Worm (Caenorhabditis elegans): ENCODE measurements around the gene wht-2.

The wht-2 gene

DNA sequence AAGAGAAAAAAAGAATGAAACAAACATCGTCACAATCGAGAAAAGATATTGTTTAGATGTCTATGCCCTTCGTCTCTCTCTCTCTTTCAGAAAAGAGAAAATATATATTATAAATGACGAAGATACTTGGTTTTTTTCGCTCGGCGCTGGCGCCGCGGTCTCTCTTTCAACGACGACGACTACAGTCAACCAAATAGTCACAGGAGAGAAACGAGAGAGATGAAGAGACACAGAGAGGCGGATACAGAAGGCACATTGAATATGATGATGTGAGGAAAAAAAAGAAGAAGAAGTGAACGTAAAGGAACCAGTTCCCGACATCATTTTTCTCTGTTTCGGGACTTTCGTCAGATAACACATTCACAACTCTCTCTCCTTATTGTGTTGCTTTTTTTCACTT, 21.2 kb downstream of the wht-2 start:
- TF ChIP-seq lin-40 (tag; optimal IDR thresholded peaks at IDR 0.05) (peak; percentile 61), Y67H2A.10 (GFP tag; conservative IDR thresholded peaks at IDR 0.05) (no peak), tbp1 (GFP tag; optimal IDR thresholded peaks at IDR 0.05) (no peak), ztf-26 (tag; optimal IDR thresholded peaks at IDR 0.05) (peak; percentile 79), somi-1 (GFP tag; optimal IDR thresholded peaks at IDR 0.05) (peak; percentile 87), F49E8.2 (tag; optimal IDR thresholded peaks at IDR 0.05; ENCODE audit: insufficient read depth) (no peak), die-1 (tag; optimal IDR thresholded peaks at IDR 0.05) (peak; percentile 36), cebp-1 (GFP tag; IDR thresholded peaks at IDR 0.05) (no peak), cebp-1 (tag; optimal IDR thresholded peaks at IDR 0.05) (peak; percentile 25), ZK185.1 (tag; optimal IDR thresholded peaks at IDR 0.05; ENCODE audit: poor library complexity, severe bottlenecking) (peak; percentile 25)

DNA sequence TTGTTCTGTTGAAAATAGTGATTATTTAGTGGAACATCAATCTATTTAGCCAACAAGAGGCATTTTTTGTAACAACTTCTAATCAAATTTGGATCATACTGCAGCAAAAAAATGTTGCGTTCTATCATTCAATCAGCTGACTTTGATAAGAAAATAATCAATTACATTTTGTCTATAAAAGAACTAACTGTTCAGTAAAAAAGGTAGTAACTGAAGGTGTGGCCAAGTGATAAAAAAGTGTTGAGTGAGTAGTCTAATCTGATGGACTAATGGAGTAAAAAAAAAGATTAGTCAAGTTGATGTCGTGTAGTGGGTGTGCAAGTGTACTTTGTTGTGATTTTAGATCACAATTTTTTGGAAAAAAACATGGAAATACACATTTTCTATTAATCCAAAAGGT, 22.1 kb downstream of the wht-2 start:
- TF ChIP-seq egl-18 (GFP tag; IDR thresholded peaks at IDR 0.05) (no peak), cebp-1 (GFP tag; IDR thresholded peaks at IDR 0.05) (no peak), cebp-1 (tag; optimal IDR thresholded peaks at IDR 0.05) (no peak), rcor-1 (GFP tag; IDR thresholded peaks at IDR 0.05) (no peak), ztf-22 (GFP tag; optimal IDR thresholded peaks at IDR 0.05) (no peak), cebp-2 (GFP tag; IDR thresholded peaks at IDR 0.05) (no peak), ztf-25 (GFP tag; IDR thresholded peaks at IDR 0.05) (no peak), ceh-58 (GFP tag; IDR thresholded peaks at IDR 0.05) (no peak), ceh-27 (GFP tag; optimal IDR thresholded peaks at IDR 0.05) (no peak), let-526 (GFP tag; IDR thresholded peaks at IDR 0.05) (no peak), ZK185.1 (tag; optimal IDR thresholded peaks at IDR 0.05; ENCODE audit: poor library complexity, severe bottlenecking) (no peak), F52B5.7 (tag; optimal IDR thresholded peaks at IDR 0.05) (no peak), F49E8.2 (tag; optimal IDR thresholded peaks at IDR 0.05; ENCODE audit: insufficient read depth) (no peak), F22D6.2 (tag; optimal IDR thresholded peaks at IDR 0.05) (no peak), tlf-1 (GFP tag; optimal IDR thresholded peaks at IDR 0.05) (no peak), ztf-28 (GFP tag; IDR thresholded peaks at IDR 0.05) (no peak), F55B11.4 (tag; optimal IDR thresholded peaks at IDR 0.05; ENCODE audit: borderline replicate concordance, insufficient read depth) (no peak), lin-26 (GFP tag; IDR thresholded peaks at IDR 0.05) (no peak), let-607 (tag; optimal IDR thresholded peaks at IDR 0.05) (no peak)

DNA sequence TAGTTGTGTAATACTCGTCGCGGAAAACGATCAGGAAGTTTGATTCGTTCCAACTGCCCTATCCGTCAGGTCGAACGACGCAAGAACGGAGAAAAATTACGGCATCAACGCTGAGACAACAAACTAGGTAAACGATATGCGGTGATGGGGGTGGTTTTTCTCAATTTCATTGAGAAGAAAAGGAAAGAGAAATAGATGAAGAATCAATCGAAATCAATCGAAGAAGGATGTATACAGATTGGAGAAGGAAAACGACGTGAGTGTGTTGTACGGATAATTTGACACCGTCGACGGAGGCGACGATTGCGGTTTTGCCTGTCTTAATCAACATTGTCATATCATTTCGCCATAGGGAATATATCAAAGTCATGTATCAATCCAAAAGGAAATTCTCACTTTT, 23.7 kb downstream of the wht-2 start:
- TF ChIP-seq F23B12.7 (tag; optimal IDR thresholded peaks at IDR 0.05; ENCODE audit: insufficient read depth) (no peak), Y67H2A.10 (GFP tag; conservative IDR thresholded peaks at IDR 0.05) (no peak)

DNA sequence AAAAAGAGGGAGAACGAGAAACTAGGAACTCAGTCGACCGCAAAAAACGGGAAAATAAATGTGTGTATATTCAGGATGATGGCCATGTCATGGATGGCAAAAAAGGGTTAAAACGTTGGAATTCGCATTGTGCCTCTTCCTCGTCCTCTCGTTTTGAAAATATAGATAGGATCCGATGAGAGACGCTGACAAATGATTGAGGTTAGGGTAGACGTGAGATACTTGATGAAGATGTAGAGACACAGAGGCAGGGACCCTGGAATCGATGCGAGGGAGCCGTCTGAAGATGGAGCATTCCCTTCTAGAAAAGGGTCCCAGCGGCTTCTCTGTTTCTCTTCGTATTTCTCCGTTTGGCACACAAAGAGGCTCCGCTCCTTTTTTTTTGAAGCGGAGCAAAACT, 24.7 kb downstream of the wht-2 start:
- TF ChIP-seq F52B5.7 (tag; optimal IDR thresholded peaks at IDR 0.05) (no peak), snpc-1.3 (tag; optimal IDR thresholded peaks at IDR 0.05; ENCODE audit: insufficient read depth) (no peak), hlh-26 (GFP tag; conservative IDR thresholded peaks at IDR 0.05) (no peak), lin-40 (tag; optimal IDR thresholded peaks at IDR 0.05) (peak; percentile 18), nhr-120 (GFP tag; IDR thresholded peaks at IDR 0.05) (no peak), C17E4.6 (GFP tag; IDR thresholded peaks at IDR 0.05) (no peak), ztf-25 (GFP tag; IDR thresholded peaks at IDR 0.05) (no peak), B0035.1 (tag; optimal IDR thresholded peaks at IDR 0.05) (no peak), fkh-3 (tag; optimal IDR thresholded peaks at IDR 0.05) (no peak), F49E8.2 (tag; optimal IDR thresholded peaks at IDR 0.05; ENCODE audit: insufficient read depth) (no peak), hmg-1.2 (GFP tag; IDR thresholded peaks at IDR 0.05) (peak; percentile 18; the same call in 1 of the 2 replicates), B0261.1 (tag; optimal IDR thresholded peaks at IDR 0.05) (no peak), lin-35 (GFP tag; optimal IDR thresholded peaks at IDR 0.05) (peak in 1 of 3 experiments; percentile 5), chd-7 (tag; optimal IDR thresholded peaks at IDR 0.05) (no peak)
